Fruit fly (Drosophila melanogaster): ENCODE measurements around the gene CG4995.

Gene CG4995

DNA sequence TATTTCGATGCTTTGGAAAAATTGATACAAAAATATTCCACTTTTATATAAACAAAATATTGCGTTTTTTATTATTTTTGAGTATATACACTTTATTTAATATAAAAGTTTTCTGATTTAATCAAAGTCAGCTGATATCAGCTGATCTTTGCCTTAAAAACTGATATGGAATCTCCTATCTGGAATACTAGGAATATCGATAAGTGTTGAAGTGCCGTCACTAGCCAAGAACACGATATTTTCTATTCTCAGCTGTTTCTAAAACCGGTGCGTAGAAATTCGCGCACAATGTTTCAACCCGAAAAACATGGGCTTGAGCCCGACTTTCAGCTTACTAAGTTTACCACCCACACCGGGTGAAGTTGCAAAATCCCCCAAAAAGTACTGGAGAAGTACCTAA is 20.2 kb downstream of the CG4995 start, which contains the start of gene Sps2 (continued):
- TF ChIP-seq phol (tag; optimal IDR thresholded peaks at IDR 0.05) (peak; percentile 42), da (GFP tag; optimal IDR thresholded peaks at IDR 0.05) (no peak), Antp (GFP tag; optimal IDR thresholded peaks at IDR 0.05) (no peak), CG15514 (GFP tag; optimal IDR thresholded peaks at IDR 0.05) (peak; percentile 51), trem (tag; optimal IDR thresholded peaks at IDR 0.05) (peak; percentile 27), CG9817 (tag; optimal IDR thresholded peaks at IDR 0.05) (no peak), nerfin-1 (tag; optimal IDR thresholded peaks at IDR 0.05) (no peak), MTF-1 (GFP tag; optimal IDR thresholded peaks at IDR 0.05; ENCODE audit: borderline replicate concordance) (no peak), Rfx (GFP tag; IDR thresholded peaks at IDR 0.05) (no peak), sens (GFP tag) (no peak), Asciz (GFP tag; optimal IDR thresholded peaks at IDR 0.05) (no peak), Myb (GFP tag; optimal IDR thresholded peaks at IDR 0.05) (no peak), C15 (GFP tag; IDR thresholded peaks at IDR 0.05) (no peak), inv (GFP tag; IDR thresholded peaks at IDR 0.05; ENCODE audit: partially characterized antibody) (peak; percentile 63), CG3065 (GFP tag; optimal IDR thresholded peaks at IDR 0.05) (no peak), Max (GFP tag; optimal IDR thresholded peaks at IDR 0.05) (peak; percentile 3), Dip2 (GFP tag; IDR thresholded peaks at IDR 0.05) (no peak), Scr (GFP tag; IDR thresholded peaks at IDR 0.05; ENCODE audit: partially characterized antibody) (peak; percentile 82), Xrp1 (GFP tag; IDR thresholded peaks at IDR 0.05) (no peak), CG7928 (GFP tag; optimal IDR thresholded peaks at IDR 0.05) (no peak), sob (GFP tag; IDR thresholded peaks at IDR 0.05) (0 out of 2 replicates have a peak, but pooled peaks have one; percentile 30), CG10209 (GFP tag; optimal IDR thresholded peaks at IDR 0.05) (no peak), CG4617 (GFP tag; optimal IDR thresholded peaks at IDR 0.05; ENCODE audit: borderline replicate concordance) (peak; percentile 35), Ravus (GFP tag; IDR thresholded peaks at IDR 0.05) (no peak), bbx (GFP tag; IDR thresholded peaks at IDR 0.05; ENCODE audit: partially characterized antibody) (peak; percentile 78), klu (GFP tag; IDR thresholded peaks at IDR 0.05) (no peak), Bteb2 (GFP tag; optimal IDR thresholded peaks at IDR 0.05) (no peak), CG7372 (GFP tag; IDR thresholded peaks at IDR 0.05) (no peak), grn (GFP tag; optimal IDR thresholded peaks at IDR 0.05) (peak; percentile 94), CG2120 (GFP tag; optimal IDR thresholded peaks at IDR 0.05) (peak; percentile 18), tll (GFP tag; optimal IDR thresholded peaks at IDR 0.05) (peak in 1 of 2 experiments; percentile 44), ssp (GFP tag; IDR thresholded peaks at IDR 0.05) (peak; percentile 17; the same call in 1 of the 2 replicates), CG17328 (GFP tag; IDR thresholded peaks at IDR 0.05) (peak; percentile 27; the same call in 1 of the 2 replicates), gem (tag; optimal IDR thresholded peaks at IDR 0.05) (peak; percentile 33), CG13296 (GFP tag; optimal IDR thresholded peaks at IDR 0.05) (peak; percentile 18), Hr78 (GFP tag; optimal IDR thresholded peaks at IDR 0.05) (no peak), bigmax (GFP tag; optimal IDR thresholded peaks at IDR 0.05) (no peak), CG12071 (GFP tag; optimal IDR thresholded peaks at IDR 0.05) (no peak), CG10267 (tag; optimal IDR thresholded peaks at IDR 0.05) (peak; percentile 19), CrebB (tag; optimal IDR thresholded peaks at IDR 0.05) (no peak), dpn (GFP tag; optimal IDR thresholded peaks at IDR 0.05) (peak in 1 of 2 experiments; percentile 6), CG12942 (GFP tag; optimal IDR thresholded peaks at IDR 0.05) (no peak), MBD-R2 (GFP tag; IDR thresholded peaks at IDR 0.05) (peak; percentile 89), ems (GFP tag; optimal IDR thresholded peaks at IDR 0.05) (no peak), HLH54F (GFP tag; optimal IDR thresholded peaks at IDR 0.05) (no peak), Dfd (GFP tag; optimal IDR thresholded peaks at IDR 0.05) (no peak), CG3995 (GFP tag; optimal IDR thresholded peaks at IDR 0.05) (no peak), fu2 (GFP tag; optimal IDR thresholded peaks at IDR 0.05) (no peak), shn (GFP tag; optimal IDR thresholded peaks at IDR 0.05) (no peak), caup (GFP tag; optimal IDR thresholded peaks at IDR 0.05; ENCODE audit: severe bottlenecking) (no peak), CG17361 (GFP tag; IDR thresholded peaks at IDR 0.05) (0 out of 3 replicates have a peak, but pooled peaks have one; percentile 15)
